Fruit fly (Drosophila melanogaster) whole organism, embryonic: Measurements from ENCODE around the gene CG10943.

Experiments
- B-H2 ChIP-seq: fragments of 200-800 bp; sonication (Bioruptor generic); optimal IDR thresholded peaks from 2 replicates; lab custom pipeline; 2018; ENCODE audit warnings: missing biosample characterization, mild to moderate bottlenecking, missing genetic modification characterization
- CG10209 ChIP-seq: fragments of 200-800 bp; sonication (Bioruptor generic); optimal IDR thresholded peaks from 3 replicates; lab custom pipeline; 2017; ENCODE audit warnings: missing biosample characterization, mild to moderate bottlenecking, missing genetic modification characterization, missing genetic modification reagents
- CG10267 ChIP-seq: fragments of 200-800 bp; sonication (Bioruptor generic); optimal IDR thresholded peaks from 2 replicates; lab custom pipeline; 2018; ENCODE audit warnings: missing biosample characterization, mild to moderate bottlenecking, missing genetic modification characterization, moderate library complexity
- CG10321 ChIP-seq: fragments of 200-800 bp; sonication (Bioruptor generic); IDR thresholded peaks from 2 replicates; pipeline ENCODE4 v1.3.6; 2022; ENCODE audit warnings: missing biosample characterization, missing genetic modification characterization
- CG10462 ChIP-seq: fragments of 200-800 bp; sonication (Bioruptor generic); optimal IDR thresholded peaks from 2 replicates; lab custom pipeline; 2016; ENCODE audit warnings: missing biosample characterization, missing genetic modification characterization
- CG11247 ChIP-seq: fragments of 200-800 bp; sonication (Bioruptor generic); IDR thresholded peaks from 2 replicates; pipeline ENCODE4 v1.3.6; 2022; ENCODE audit warnings: missing biosample characterization, missing genetic modification characterization
- CG12391 ChIP-seq: fragments of 200-800 bp; sonication (Bioruptor generic); optimal IDR thresholded peaks from 3 replicates; lab custom pipeline; 2018; ENCODE audit warnings: missing biosample characterization, mild to moderate bottlenecking, missing genetic modification characterization, moderate library complexity
- CG15073 ChIP-seq: fragments of 200-800 bp; sonication (Bioruptor generic); optimal IDR thresholded peaks from 2 replicates; lab custom pipeline; 2016; ENCODE audit warnings: missing biosample characterization, missing genetic modification characterization
- CG16815 ChIP-seq: fragments of 200-800 bp; sonication (Bioruptor generic); optimal IDR thresholded peaks from 3 replicates; lab custom pipeline; 2017; ENCODE audit warnings: missing biosample characterization, mild to moderate bottlenecking, missing genetic modification characterization
- CG18262 ChIP-seq: fragments of 200-800 bp; optimal IDR thresholded peaks from 3 replicates; lab custom pipeline; 2019; ENCODE audit warnings: missing biosample characterization, mild to moderate bottlenecking, missing genetic modification characterization, moderate library complexity
- CG18619 ChIP-seq: fragments of 200-800 bp; sonication (Bioruptor generic); optimal IDR thresholded peaks from 3 replicates; lab custom pipeline; 2017; ENCODE audit warnings: missing biosample characterization, mild to moderate bottlenecking, missing genetic modification characterization
- CG42726 ChIP-seq: fragments of 200-800 bp; sonication (Bioruptor generic); IDR thresholded peaks from 2 replicates; pipeline ENCODE4 v1.3.6; 2022; ENCODE audit warnings: missing biosample characterization, missing genetic modification characterization; ENCODE audit not compliant: partially characterized antibody
- CG4404 ChIP-seq: fragments of 200-800 bp; sonication (Bioruptor generic); IDR thresholded peaks from 2 replicates; pipeline ENCODE4 v1.3.6; 2022; ENCODE audit warnings: missing biosample characterization, missing genetic modification characterization
- CG4424 ChIP-seq: fragments of 200-800 bp; sonication (Bioruptor generic); optimal IDR thresholded peaks from 3 replicates; lab custom pipeline; 2016; ENCODE audit warnings: missing biosample characterization, missing genetic modification characterization
- CG4854 ChIP-seq: fragments of 200-800 bp; sonication (Bioruptor generic); optimal IDR thresholded peaks from 2 replicates; lab custom pipeline; 2016; ENCODE audit warnings: missing biosample characterization, missing genetic modification characterization, inconsistent platforms
- CG8765 ChIP-seq: fragments of 200-800 bp; sonication (Bioruptor generic); IDR thresholded peaks from 2 replicates; pipeline ENCODE4 v1.3.6; 2022; ENCODE audit warnings: missing biosample characterization, missing genetic modification characterization
- CG9817 ChIP-seq: fragments of 200-800 bp; sonication (Bioruptor generic); optimal IDR thresholded peaks from 2 replicates; lab custom pipeline; 2018; ENCODE audit warnings: missing biosample characterization, mild to moderate bottlenecking, missing genetic modification characterization, moderate library complexity
- CG9876 ChIP-seq: fragments of 200-800 bp; sonication (Bioruptor generic); optimal IDR thresholded peaks from 2 replicates; lab custom pipeline; 2016; ENCODE audit warnings: missing biosample characterization, missing genetic modification characterization
- Dad ChIP-seq: fragments of 200-800 bp; sonication (Bioruptor generic); optimal IDR thresholded peaks from 3 replicates; lab custom pipeline; 2016; ENCODE audit warnings: missing biosample characterization, missing genetic modification characterization
- Dbx ChIP-seq: fragments of 200-800 bp; sonication (Bioruptor generic); IDR thresholded peaks from 3 replicates; pipeline ENCODE4 v1.3.6; 2022; ENCODE audit warnings: missing biosample characterization, missing genetic modification characterization
- Ets65A ChIP-seq: fragments of 200-800 bp; sonication (Bioruptor generic); peaks from one replicate; lab custom pipeline; 2016; ENCODE audit warnings: missing biosample characterization, missing genetic modification characterization
- H15 ChIP-seq: fragments of 200-800 bp; sonication (Bioruptor generic); IDR thresholded peaks from 3 replicates; pipeline ENCODE4 v1.3.6; 2022; ENCODE audit warnings: missing biosample characterization, missing genetic modification characterization
- Hand ChIP-seq: fragments of 200-800 bp; sonication (Bioruptor generic); optimal IDR thresholded peaks from 2 replicates; lab custom pipeline; 2017; ENCODE audit warnings: mild to moderate bottlenecking, missing biosample characterization, missing genetic modification reagents, missing genetic modification characterization
- Hsf ChIP-seq: fragments of 200-800 bp; sonication (Bioruptor generic); optimal IDR thresholded peaks from 3 replicates; lab custom pipeline; 2016; ENCODE audit warnings: missing biosample characterization, missing genetic modification characterization
- MBD-R2 ChIP-seq: fragments of 200-800 bp; sonication (Bioruptor generic); IDR thresholded peaks from 2 replicates; pipeline ENCODE4 v1.3.6; 2022; ENCODE audit warnings: missing biosample characterization, missing genetic modification characterization
- Myb ChIP-seq: fragments of 200-800 bp; sonication (Bioruptor generic); optimal IDR thresholded peaks from 2 replicates; lab custom pipeline; 2016; ENCODE audit warnings: missing biosample characterization, missing genetic modification characterization
- NC2α ChIP-seq: fragments of 200-800 bp; sonication (Bioruptor generic); optimal IDR thresholded peaks from 2 replicates; lab custom pipeline; 2016; ENCODE audit warnings: missing biosample characterization, missing genetic modification characterization
- NC2β ChIP-seq: fragments of 200-800 bp; sonication (Bioruptor generic); optimal IDR thresholded peaks from 2 replicates; lab custom pipeline; 2016; ENCODE audit warnings: missing biosample characterization, missing genetic modification characterization
- Oaz ChIP-seq: fragments of 200-800 bp; sonication (Bioruptor generic); IDR thresholded peaks from 2 replicates; pipeline ENCODE4 v1.3.6; 2022; ENCODE audit warnings: missing biosample characterization, missing genetic modification characterization
- Rx ChIP-seq: fragments of 200-800 bp; sonication (Bioruptor generic); IDR thresholded peaks from 2 replicates; pipeline ENCODE4 v1.3.6; 2022; ENCODE audit warnings: missing biosample characterization, missing genetic modification characterization
- Sin3A ChIP-seq: fragments of >200 bp; optimal IDR thresholded peaks from 2 replicates; lab custom pipeline; 2018
- aop ChIP-seq: fragments of 200-800 bp; sonication (Bioruptor generic); IDR thresholded peaks from 2 replicates; pipeline ENCODE4 v1.3.6; 2022; ENCODE audit warnings: missing biosample characterization, missing genetic modification characterization
- ap ChIP-seq: fragments of 200-800 bp; sonication (Bioruptor generic); IDR thresholded peaks from 2 replicates; pipeline ENCODE4 v1.3.6; 2022; ENCODE audit warnings: missing biosample characterization, missing genetic modification characterization
- ato ChIP-seq: fragments of 200-800 bp; sonication (Bioruptor generic); IDR thresholded peaks from 2 replicates; pipeline ENCODE4 v1.3.6; 2022; ENCODE audit warnings: missing biosample characterization, missing genetic modification characterization; ENCODE audit not compliant: partially characterized antibody
- esg ChIP-seq: fragments of 200-800 bp; sonication (Bioruptor generic); conservative IDR thresholded peaks from 2 replicates; pipeline ENCODE4 v1.3.6; 2022; ENCODE audit warnings: missing biosample characterization, missing genetic modification characterization
- fd3F ChIP-seq: fragments of 200-800 bp; sonication (Bioruptor generic); optimal IDR thresholded peaks from 2 replicates; lab custom pipeline; 2018; ENCODE audit warnings: missing biosample characterization, mild to moderate bottlenecking, missing genetic modification characterization, moderate library complexity
- fd96Cb ChIP-seq: fragments of 200-800 bp; sonication (Bioruptor generic); optimal IDR thresholded peaks from 2 replicates; lab custom pipeline; 2018; ENCODE audit warnings: missing biosample characterization, mild to moderate bottlenecking, missing genetic modification characterization, moderate library complexity
- gcm2 ChIP-seq: fragments of 200-800 bp; sonication (Bioruptor generic); optimal IDR thresholded peaks from 2 replicates; lab custom pipeline; 2016; ENCODE audit warnings: missing biosample characterization, missing genetic modification characterization
- grn ChIP-seq: fragments of 200-800 bp; sonication (Bioruptor generic); optimal IDR thresholded peaks from 3 replicates; lab custom pipeline; 2017; ENCODE audit warnings: missing biosample characterization, missing genetic modification characterization
- h ChIP-seq: fragments of >200 bp; optimal IDR thresholded peaks from 2 replicates; lab custom pipeline; 2017
- hb ChIP-seq: fragments of 200-800 bp; sonication (Bioruptor generic); IDR thresholded peaks from 3 replicates; pipeline ENCODE4 v1.3.6; 2022; ENCODE audit warnings: missing biosample characterization, missing genetic modification characterization; ENCODE audit not compliant: partially characterized antibody
- hkb ChIP-seq, 2 experiments: fragments of 200-800 bp in 1 of 2; fragments of >200 bp in 1 of 2; sonication (Bioruptor generic) in 1 of 2; IDR thresholded peaks in 1 of 2; optimal IDR thresholded peaks in 1 of 2; 2 replicates each; pipeline versions ENCODE4 v1.3.6 to Lab custom; 2017 to 2022; ENCODE audit warnings: missing biosample characterization in 1 of 2, missing genetic modification characterization in 1 of 2
- ken ChIP-seq: fragments of 200-800 bp; sonication (Bioruptor generic); IDR thresholded peaks from 3 replicates; pipeline ENCODE4 v1.3.6; 2022; ENCODE audit warnings: missing biosample characterization, missing genetic modification characterization
- lola ChIP-seq, 3 experiments: fragments of >200 bp in 2 of 3; fragments of 200-800 bp in 1 of 3; sonication (Bioruptor generic) in 1 of 3; optimal IDR thresholded peaks; 2 replicates each; lab custom pipeline; 2017 to 2019; ENCODE audit warnings: missing biosample characterization in 3 of 3, missing genetic modification characterization in 3 of 3, mild to moderate bottlenecking in 1 of 3, moderate library complexity in 1 of 3
- phol ChIP-seq: fragments of 200-800 bp; sonication (Bioruptor generic); optimal IDR thresholded peaks from 3 replicates; lab custom pipeline; 2018; ENCODE audit warnings: missing biosample characterization, mild to moderate bottlenecking, missing genetic modification characterization, moderate library complexity
- run ChIP-seq: fragments of 200-800 bp; sonication (Bioruptor generic); optimal IDR thresholded peaks from 3 replicates; lab custom pipeline; 2018; ENCODE audit warnings: missing biosample characterization, mild to moderate bottlenecking, missing genetic modification characterization
- slou ChIP-seq: fragments of 200-800 bp; sonication (Bioruptor generic); optimal IDR thresholded peaks from 3 replicates; lab custom pipeline; 2016; ENCODE audit warnings: missing biosample characterization, missing genetic modification characterization
- trem ChIP-seq: fragments of 200-800 bp; optimal IDR thresholded peaks from 3 replicates; lab custom pipeline; 2019; ENCODE audit warnings: missing biosample characterization, mild to moderate bottlenecking, missing genetic modification characterization, moderate library complexity
- vvl ChIP-seq: fragments of 200-800 bp; sonication (Bioruptor generic); IDR thresholded peaks from 2 replicates; pipeline ENCODE4 v1.3.6; 2022; ENCODE audit warnings: missing biosample characterization, missing genetic modification characterization
- yki ChIP-seq: fragments of >200 bp; optimal IDR thresholded peaks from 3 replicates; lab custom pipeline; 2018
- zf30C ChIP-seq: fragments of 200-800 bp; sonication (Bioruptor generic); optimal IDR thresholded peaks from 3 replicates; lab custom pipeline; 2018; ENCODE audit warnings: missing biosample characterization, mild to moderate bottlenecking, missing genetic modification characterization
- zfh1 ChIP-seq: fragments of 200-800 bp; sonication (Bioruptor generic); IDR thresholded peaks from 3 replicates; pipeline ENCODE4 v1.3.6; 2022; ENCODE audit warnings: missing biosample characterization, missing genetic modification characterization

CG10943 gene

DNA sequence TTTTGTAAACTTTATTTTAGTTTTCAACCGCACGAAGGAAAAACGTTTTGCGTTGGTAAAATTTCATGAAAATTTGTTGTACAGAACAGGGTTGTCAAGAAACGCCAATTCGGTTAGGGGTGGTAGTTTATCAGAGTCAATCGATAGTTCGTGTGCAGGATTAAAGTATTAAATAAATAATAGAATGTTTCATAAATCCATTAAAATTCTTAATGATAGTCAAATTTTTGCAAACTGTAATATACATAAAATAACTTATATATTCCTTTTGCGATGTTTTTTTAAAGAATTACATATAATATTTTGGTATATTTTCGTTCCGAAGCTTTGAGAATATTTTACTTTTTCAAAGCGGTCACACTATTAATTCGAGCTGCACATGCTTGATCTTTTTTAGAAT is 48.8 kb downstream of the CG10943 start, which contains the start of the genes Sf3a2 and CG42588 (continued):
- TF ChIP-seq aop (GFP tag; lab: Robert Waterston, UW) (no peak), NC2α (GFP tag; lab: Kevin White, UChicago) (peak; percentile 17), Hand (GFP tag; lab: Kevin White, UChicago) (no peak), hkb (optimal IDR thresholded peaks at IDR 0.05; lab: Kevin White, UChicago) (no peak), hkb (GFP tag; IDR thresholded peaks at IDR 0.05; lab: Robert Waterston, UW) (no peak), CG4424 (GFP tag; lab: Kevin White, UChicago) (peak; percentile 50), CG10267 (tag; lab: Kevin White, UChicago) (peak; percentile 78), CG4854 (GFP tag; lab: Kevin White, UChicago) (peak; percentile 44), CG9817 (peak; percentile 29), MBD-R2 (GFP tag; lab: Robert Waterston, UW) (peak; percentile 90), B-H2 (GFP tag; lab: Kevin White, UChicago) (peak; percentile 59), phol (tag; lab: Kevin White, UChicago) (peak; percentile 76), yki (lab: Kevin White, UChicago) (no peak), CG4404 (GFP tag; lab: Robert Waterston, UW) (peak; percentile 68), Rx (GFP tag; lab: Robert Waterston, UW) (no peak), zfh1 (GFP tag; lab: Robert Waterston, UW) (peak; percentile 70), gcm2 (no peak), fd3F (GFP tag; lab: Kevin White, UChicago) (peak; percentile 51), Sin3A (lab: Kevin White, UChicago) (peak; percentile 21), CG12391 (tag; lab: Kevin White, UChicago) (peak; percentile 88), ap (GFP tag; lab: Robert Waterston, UW) (peak; percentile 30; the same call in 1 of the 2 replicates), slou (GFP tag; lab: Kevin White, UChicago) (peak; percentile 36), CG16815 (GFP tag; lab: Kevin White, UChicago) (peak; percentile 44), NC2β (no peak), run (no peak), vvl (GFP tag; lab: Robert Waterston, UW) (peak; percentile 88; the same call in 1 of the 2 replicates), Oaz (GFP tag; lab: Robert Waterston, UW) (no peak), ato (GFP tag; lab: Robert Waterston, UW) (0 out of 2 replicates have a peak, but pooled peaks have one; percentile 29), CG15073 (GFP tag; lab: Kevin White, UChicago) (no peak), CG42726 (GFP tag; lab: Robert Waterston, UW) (peak; percentile 39; the same call in 1 of the 2 replicates), lola (GFP tag; optimal IDR thresholded peaks at IDR 0.05; lab: Kevin White, UChicago) (peak in 1 of 3 experiments; percentile 69), CG18262 (tag; lab: Kevin White, UChicago) (peak; percentile 60), CG8765 (GFP tag; lab: Robert Waterston, UW) (no peak), CG10462 (GFP tag; lab: Kevin White, UChicago) (no peak), Dbx (GFP tag; lab: Robert Waterston, UW) (peak; percentile 83), esg (GFP tag; lab: Robert Waterston, UW) (peak; percentile 31), CG10321 (GFP tag; lab: Robert Waterston, UW) (no peak), h (lab: Kevin White, UChicago) (no peak), grn (no peak), zf30C (GFP tag; lab: Kevin White, UChicago) (no peak), Dad (GFP tag; lab: Kevin White, UChicago) (peak; percentile 45), trem (tag; lab: Kevin White, UChicago) (peak; percentile 85), hb (peak; percentile 64; the same call in 2 of the 3 replicates), fd96Cb (tag; lab: Kevin White, UChicago) (peak; percentile 12), CG18619 (GFP tag; lab: Kevin White, UChicago) (peak; percentile 19), Ets65A (GFP tag; lab: Kevin White, UChicago) (peak; percentile 96), Myb (peak; percentile 1), Hsf (GFP tag; lab: Kevin White, UChicago) (peak; percentile 73), H15 (GFP tag; lab: Robert Waterston, UW) (peak; percentile 68; the same call in 2 of the 3 replicates), CG11247 (GFP tag; lab: Robert Waterston, UW) (peak; percentile 73), CG9876 (GFP tag; lab: Kevin White, UChicago) (no peak), ken (peak; percentile 63; the same call in 1 of the 3 replicates), CG10209 (GFP tag; lab: Kevin White, UChicago) (peak; percentile 13)
